Fruit fly (Drosophila melanogaster): ENCODE results near the gene Phf5a.
A peak's percentile ranks its signal among the peaks of the same experiment; 100 is the strongest.

Phf5a gene

dm6 chr2L:6508666-6509065 is 18.0 kb upstream of the Phf5a start (continued):
- TF ChIP-seq lola (GFP tag; optimal IDR thresholded peaks at IDR 0.05) (peak in 1 of 3 experiments; percentile 30), az2 (GFP tag; optimal IDR thresholded peaks at IDR 0.05) (peak; percentile 29), CTCF (GFP tag; optimal IDR thresholded peaks at IDR 0.05) (no peak), D19A (tag; optimal IDR thresholded peaks at IDR 0.05) (peak; percentile 32), dysf (GFP tag; IDR thresholded peaks at IDR 0.05) (0 out of 3 replicates have a peak, but pooled peaks have one; percentile 37), CG7271 (tag; optimal IDR thresholded peaks at IDR 0.05) (no peak), CG13775 (GFP tag; optimal IDR thresholded peaks at IDR 0.05) (no peak), CG8290 (GFP tag; optimal IDR thresholded peaks at IDR 0.05) (no peak), CG8290 (tag; optimal IDR thresholded peaks at IDR 0.05) (no peak), Sox102F (GFP tag; optimal IDR thresholded peaks at IDR 0.05) (peak; percentile 57), dmrt99B (tag; optimal IDR thresholded peaks at IDR 0.05) (peak; percentile 55), prd (optimal IDR thresholded peaks at IDR 0.05) (no peak), prd (GFP tag; IDR thresholded peaks at IDR 0.05) (peak; percentile 69; the same call in 2 of the 3 replicates), CG9437 (GFP tag; optimal IDR thresholded peaks at IDR 0.05) (peak; percentile 8), CG14710 (tag; optimal IDR thresholded peaks at IDR 0.05) (peak; percentile 12), Drgx (GFP tag; IDR thresholded peaks at IDR 0.05) (peak; percentile 46; the same call in 1 of the 2 replicates), nau (GFP tag; optimal IDR thresholded peaks at IDR 0.05) (no peak), sens (GFP tag) (peak; percentile 0), Six4 (GFP tag; optimal IDR thresholded peaks at IDR 0.05) (no peak), zf30C (GFP tag; optimal IDR thresholded peaks at IDR 0.05) (peak; percentile 3), phol (tag; optimal IDR thresholded peaks at IDR 0.05) (peak; percentile 49), CG18476 (GFP tag; optimal IDR thresholded peaks at IDR 0.05) (no peak), eyg (GFP tag; optimal IDR thresholded peaks at IDR 0.05) (no peak), CG17612 (GFP tag; IDR thresholded peaks at IDR 0.05) (no peak), Adf1 (GFP tag; IDR thresholded peaks at IDR 0.05) (no peak), row (GFP tag; IDR thresholded peaks at IDR 0.05) (peak; percentile 32; the same call in 2 of the 3 replicates), Hr51 (GFP tag; optimal IDR thresholded peaks at IDR 0.05) (peak in 1 of 2 experiments; percentile 40), CG8924 (tag; optimal IDR thresholded peaks at IDR 0.05) (peak; percentile 36), nmo (GFP tag; optimal IDR thresholded peaks at IDR 0.05) (peak; percentile 40), HLHmδ (GFP tag; optimal IDR thresholded peaks at IDR 0.05) (no peak), PHDP (tag; optimal IDR thresholded peaks at IDR 0.05) (peak; percentile 24), Hr3 (GFP tag; optimal IDR thresholded peaks at IDR 0.05) (peak; percentile 16), nerfin-2 (GFP tag; IDR thresholded peaks at IDR 0.05; ENCODE audit: partially characterized antibody) (no peak), Lpt (GFP tag; optimal IDR thresholded peaks at IDR 0.05) (no peak), CG13424 (tag; optimal IDR thresholded peaks at IDR 0.05) (peak; percentile 24), CG15696 (tag; optimal IDR thresholded peaks at IDR 0.05) (peak; percentile 19), mirr (GFP tag; optimal IDR thresholded peaks at IDR 0.05) (no peak), HLH3B (GFP tag; IDR thresholded peaks at IDR 0.05) (no peak), CG7928 (GFP tag; optimal IDR thresholded peaks at IDR 0.05) (no peak), CrebB (tag; optimal IDR thresholded peaks at IDR 0.05) (no peak), CG8388 (GFP tag; optimal IDR thresholded peaks at IDR 0.05) (peak; percentile 13), CG2712 (tag; optimal IDR thresholded peaks at IDR 0.05) (peak; percentile 47), CG17328 (GFP tag; IDR thresholded peaks at IDR 0.05) (0 out of 2 replicates have a peak, but pooled peaks have one; percentile 20), br (optimal IDR thresholded peaks at IDR 0.05) (no peak), Kr (GFP tag; optimal IDR thresholded peaks at IDR 0.05) (no peak), sr (GFP tag; IDR thresholded peaks at IDR 0.05) (no peak), CG7839 (tag; optimal IDR thresholded peaks at IDR 0.05) (peak; percentile 52), fu2 (GFP tag; optimal IDR thresholded peaks at IDR 0.05) (no peak), bcd (GFP tag; optimal IDR thresholded peaks at IDR 0.05) (no peak), CG30431 (GFP tag; optimal IDR thresholded peaks at IDR 0.05) (no peak), Max (GFP tag; optimal IDR thresholded peaks at IDR 0.05) (no peak), sisA (GFP tag; IDR thresholded peaks at IDR 0.05) (peak; percentile 36; the same call in 1 of the 2 replicates)
